Fruit fly (Drosophila melanogaster): ENCODE results near the gene TotE.
A peak's percentile ranks its signal among the peaks of the same experiment; 100 is the strongest.

Gene TotE

dm6 chr2L:19869937-19870336 lies 43.4 kb downstream of the TotE start (continued):
- peak; percentile 19 for TF ChIP-seq gro (GFP tag; optimal IDR thresholded peaks at IDR 0.05)
- no peak for TF ChIP-seq chinmo (GFP tag; IDR thresholded peaks at IDR 0.05; ENCODE audit: partially characterized antibody)
- no peak for TF ChIP-seq CG5180 (GFP tag; optimal IDR thresholded peaks at IDR 0.05)
- TF ChIP-seq ap (GFP tag; IDR thresholded peaks at IDR 0.05): peak; percentile 55
- TF ChIP-seq slp2 (GFP tag; optimal IDR thresholded peaks at IDR 0.05): peak; percentile 32
- peak; percentile 66; the same call in 1 of the 3 replicates for TF ChIP-seq C15 (GFP tag; IDR thresholded peaks at IDR 0.05)
- TF ChIP-seq CG2678 (tag; optimal IDR thresholded peaks at IDR 0.05): peak; percentile 66
- TF ChIP-seq Ssrp (tag; optimal IDR thresholded peaks at IDR 0.05): peak; percentile 63
- no peak for TF ChIP-seq twi (tag; optimal IDR thresholded peaks at IDR 0.05)
- peak; percentile 84 for TF ChIP-seq Gug (GFP tag; IDR thresholded peaks at IDR 0.05)
- TF ChIP-seq CG18262 (tag; optimal IDR thresholded peaks at IDR 0.05): peak; percentile 72
- no peak for TF ChIP-seq psq (GFP tag; optimal IDR thresholded peaks at IDR 0.05)
- no peak for TF ChIP-seq CG34224 (GFP tag; IDR thresholded peaks at IDR 0.05; ENCODE audit: partially characterized antibody)
- TF ChIP-seq CG7271 (tag; optimal IDR thresholded peaks at IDR 0.05): no peak
- peak; percentile 67 for TF ChIP-seq HHEX (GFP tag; optimal IDR thresholded peaks at IDR 0.05)
- peak; percentile 35 for TF ChIP-seq CG7556 (GFP tag; optimal IDR thresholded peaks at IDR 0.05)
- TF ChIP-seq Dad (GFP tag; optimal IDR thresholded peaks at IDR 0.05): peak; percentile 42
- no peak for TF ChIP-seq nerfin-2 (GFP tag; IDR thresholded peaks at IDR 0.05; ENCODE audit: partially characterized antibody)
- TF ChIP-seq ems (GFP tag; optimal IDR thresholded peaks at IDR 0.05): peak; percentile 59
- TF ChIP-seq shn (GFP tag; optimal IDR thresholded peaks at IDR 0.05): peak; percentile 22
- TF ChIP-seq D (optimal IDR thresholded peaks at IDR 0.05): no peak
- TF ChIP-seq D (GFP tag; optimal IDR thresholded peaks at IDR 0.05): peak; percentile 44
- peak; percentile 64 for TF ChIP-seq dmrt11E (tag; optimal IDR thresholded peaks at IDR 0.05)
- no peak for TF ChIP-seq tll (GFP tag; optimal IDR thresholded peaks at IDR 0.05)
- peak in 1 of 2 experiments; percentile 41 for TF ChIP-seq eve (GFP tag; optimal IDR thresholded peaks at IDR 0.05)
- TF ChIP-seq Mes4 (GFP tag; optimal IDR thresholded peaks at IDR 0.05): peak; percentile 25
- TF ChIP-seq vfl (GFP tag; optimal IDR thresholded peaks at IDR 0.05): no peak
- no peak for TF ChIP-seq vnd (GFP tag; IDR thresholded peaks at IDR 0.05; ENCODE audit: partially characterized antibody)
- TF ChIP-seq bbx (GFP tag; IDR thresholded peaks at IDR 0.05; ENCODE audit: partially characterized antibody): no peak
- no peak for TF ChIP-seq sug (tag; optimal IDR thresholded peaks at IDR 0.05)
- TF ChIP-seq grau (tag; optimal IDR thresholded peaks at IDR 0.05): peak; percentile 44
- no peak for TF ChIP-seq CG3838 (GFP tag; optimal IDR thresholded peaks at IDR 0.05)
- TF ChIP-seq CG14050 (GFP tag; IDR thresholded peaks at IDR 0.05): peak; percentile 65; the same call in 2 of the 3 replicates
- peak; percentile 75; the same call in 2 of the 3 replicates for TF ChIP-seq CG11093 (GFP tag; IDR thresholded peaks at IDR 0.05)
- TF ChIP-seq CG17328 (GFP tag; IDR thresholded peaks at IDR 0.05): peak; percentile 83
- 0 out of 2 replicates have a peak, but pooled peaks have one; percentile 62 for TF ChIP-seq peb (GFP tag; IDR thresholded peaks at IDR 0.05)
- no peak for TF ChIP-seq mld (GFP tag; IDR thresholded peaks at IDR 0.05; ENCODE audit: partially characterized antibody)
- TF ChIP-seq abd-A (tag; optimal IDR thresholded peaks at IDR 0.05): no peak
- TF ChIP-seq Sox102F (GFP tag; optimal IDR thresholded peaks at IDR 0.05): peak; percentile 63
- peak; percentile 39 for TF ChIP-seq D19A (tag; optimal IDR thresholded peaks at IDR 0.05)
- TF ChIP-seq CG16813 (GFP tag; IDR thresholded peaks at IDR 0.05; ENCODE audit: partially characterized antibody): no peak
- TF ChIP-seq CG13424 (tag; optimal IDR thresholded peaks at IDR 0.05): peak; percentile 28
- peak; percentile 75 for TF ChIP-seq toy (GFP tag; IDR thresholded peaks at IDR 0.05)
- peak; percentile 36 for TF ChIP-seq Ets97D (GFP tag; optimal IDR thresholded peaks at IDR 0.05)
- peak; percentile 38 for TF ChIP-seq Myb (GFP tag; optimal IDR thresholded peaks at IDR 0.05)
- TF ChIP-seq CG6683 (GFP tag; optimal IDR thresholded peaks at IDR 0.05): no peak
- TF ChIP-seq CG3281 (GFP tag; optimal IDR thresholded peaks at IDR 0.05): peak; percentile 53
- peak; percentile 78 for TF ChIP-seq CG1603 (tag; optimal IDR thresholded peaks at IDR 0.05)
- TF ChIP-seq CG4854 (GFP tag; optimal IDR thresholded peaks at IDR 0.05): peak; percentile 45
- TF ChIP-seq CG10462 (GFP tag; optimal IDR thresholded peaks at IDR 0.05): peak; percentile 35

All from whole organism, embryonic.